Fruit fly (Drosophila melanogaster): ENCODE data around the gene CenG1A.
A peak's percentile ranks its signal among the peaks of the same experiment; 100 is the strongest.

The CenG1A gene

dm6 chr2L:13838647-13839390 lies 3.5 kb downstream of the CenG1A start (continued):
- TF ChIP-seq eyg (GFP tag; optimal IDR thresholded peaks at IDR 0.05), result no peak
- no peak; the same call in 1 of the 2 replicates for TF ChIP-seq ranshi (GFP tag; IDR thresholded peaks at IDR 0.05)
- TF ChIP-seq CG30431 (GFP tag; optimal IDR thresholded peaks at IDR 0.05), result no peak
- TF ChIP-seq seq (GFP tag; IDR thresholded peaks at IDR 0.05), result no peak; the same call in 1 of the 2 replicates
- no peak for TF ChIP-seq CG12299 (tag; optimal IDR thresholded peaks at IDR 0.05)
- no peak for TF ChIP-seq CG42726 (GFP tag; IDR thresholded peaks at IDR 0.05; ENCODE audit: partially characterized antibody)
- TF ChIP-seq CG17385 (GFP tag; optimal IDR thresholded peaks at IDR 0.05), result no peak
- TF ChIP-seq scrt (GFP tag; optimal IDR thresholded peaks at IDR 0.05), result peak; percentile 17
- no peak for TF ChIP-seq Hsf (GFP tag; optimal IDR thresholded peaks at IDR 0.05)
- TF ChIP-seq h (optimal IDR thresholded peaks at IDR 0.05), result no peak
- no peak for TF ChIP-seq dati (GFP tag; IDR thresholded peaks at IDR 0.05)
- TF ChIP-seq klu (GFP tag; IDR thresholded peaks at IDR 0.05), result no peak
- TF ChIP-seq CG8765 (GFP tag; IDR thresholded peaks at IDR 0.05), result no peak
- no peak for TF ChIP-seq kah (GFP tag; optimal IDR thresholded peaks at IDR 0.05)
- no peak for TF ChIP-seq CG31388 (GFP tag; optimal IDR thresholded peaks at IDR 0.05)
- peak; percentile 41 for TF ChIP-seq sug (tag; optimal IDR thresholded peaks at IDR 0.05)
- TF ChIP-seq Sry-δ (GFP tag; optimal IDR thresholded peaks at IDR 0.05), result no peak
- peak; percentile 0 for TF ChIP-seq CG10543 (GFP tag; optimal IDR thresholded peaks at IDR 0.05)
- TF ChIP-seq Drgx (GFP tag; IDR thresholded peaks at IDR 0.05), result no peak
- TF ChIP-seq CG14014 (GFP tag; IDR thresholded peaks at IDR 0.05), result no peak; the same call in 1 of the 2 replicates
- TF ChIP-seq CG4360 (GFP tag; IDR thresholded peaks at IDR 0.05), result peak; percentile 78
- TF ChIP-seq CG10431 (GFP tag; optimal IDR thresholded peaks at IDR 0.05), result no peak
- no peak for TF ChIP-seq CG11085 (GFP tag; IDR thresholded peaks at IDR 0.05)
- TF ChIP-seq gcm2 (GFP tag; optimal IDR thresholded peaks at IDR 0.05), result no peak
- no peak for TF ChIP-seq Lim3 (GFP tag; IDR thresholded peaks at IDR 0.05)
- no peak for TF ChIP-seq Atf3 (GFP tag; optimal IDR thresholded peaks at IDR 0.05)
- no peak for TF ChIP-seq CG6254 (GFP tag; optimal IDR thresholded peaks at IDR 0.05)
- TF ChIP-seq Ets65A (GFP tag), result no peak
- peak; percentile 36 for TF ChIP-seq Rfx (GFP tag; IDR thresholded peaks at IDR 0.05)
- TF ChIP-seq crp (GFP tag; optimal IDR thresholded peaks at IDR 0.05), result no peak
- no peak; the same call in 1 of the 2 replicates for TF ChIP-seq GATAe (GFP tag; conservative IDR thresholded peaks at IDR 0.05)
- TF ChIP-seq trem (tag; optimal IDR thresholded peaks at IDR 0.05), result no peak
- peak; percentile 82 for TF ChIP-seq exex (tag; optimal IDR thresholded peaks at IDR 0.05)
- TF ChIP-seq otp (GFP tag; IDR thresholded peaks at IDR 0.05), result peak; percentile 5; the same call in 1 of the 3 replicates
- peak; percentile 67 for TF ChIP-seq lab (GFP tag; optimal IDR thresholded peaks at IDR 0.05)
- TF ChIP-seq CG6854 (GFP tag; optimal IDR thresholded peaks at IDR 0.05), result no peak
- no peak for TF ChIP-seq CG34376 (GFP tag; optimal IDR thresholded peaks at IDR 0.05)
- no peak for TF ChIP-seq lilli (GFP tag; optimal IDR thresholded peaks at IDR 0.05)
- 0 out of 3 replicates have a peak, but pooled peaks have one; percentile 18 for TF ChIP-seq CG2199 (GFP tag; IDR thresholded peaks at IDR 0.05)
- no peak for TF ChIP-seq Dref (GFP tag; IDR thresholded peaks at IDR 0.05)
- TF ChIP-seq Sox102F (GFP tag; optimal IDR thresholded peaks at IDR 0.05), result no peak
- TF ChIP-seq nau (GFP tag; optimal IDR thresholded peaks at IDR 0.05), result no peak
- TF ChIP-seq Nf-YC (tag; optimal IDR thresholded peaks at IDR 0.05), result peak; percentile 38
- TF ChIP-seq fd64A (GFP tag; optimal IDR thresholded peaks at IDR 0.05), result peak; percentile 38
- no peak for TF ChIP-seq D19B (GFP tag; optimal IDR thresholded peaks at IDR 0.05)
- TF ChIP-seq fd102C (GFP tag; optimal IDR thresholded peaks at IDR 0.05), result peak; percentile 46
- no peak for TF ChIP-seq CG10959 (GFP tag; IDR thresholded peaks at IDR 0.05)
- TF ChIP-seq az2 (GFP tag; optimal IDR thresholded peaks at IDR 0.05), result no peak
- no peak for TF ChIP-seq gsb (GFP tag; IDR thresholded peaks at IDR 0.05)
- no peak for TF ChIP-seq B-H1 (GFP tag; IDR thresholded peaks at IDR 0.05)
- TF ChIP-seq luna (GFP tag; optimal IDR thresholded peaks at IDR 0.05), result no peak

Measured in whole organism, embryonic.